Fruit fly (Drosophila melanogaster): Measurements from ENCODE around the gene Arl1.
A peak's percentile ranks its signal among the peaks of the same experiment; 100 is the strongest.

Gene Arl1

DNA sequence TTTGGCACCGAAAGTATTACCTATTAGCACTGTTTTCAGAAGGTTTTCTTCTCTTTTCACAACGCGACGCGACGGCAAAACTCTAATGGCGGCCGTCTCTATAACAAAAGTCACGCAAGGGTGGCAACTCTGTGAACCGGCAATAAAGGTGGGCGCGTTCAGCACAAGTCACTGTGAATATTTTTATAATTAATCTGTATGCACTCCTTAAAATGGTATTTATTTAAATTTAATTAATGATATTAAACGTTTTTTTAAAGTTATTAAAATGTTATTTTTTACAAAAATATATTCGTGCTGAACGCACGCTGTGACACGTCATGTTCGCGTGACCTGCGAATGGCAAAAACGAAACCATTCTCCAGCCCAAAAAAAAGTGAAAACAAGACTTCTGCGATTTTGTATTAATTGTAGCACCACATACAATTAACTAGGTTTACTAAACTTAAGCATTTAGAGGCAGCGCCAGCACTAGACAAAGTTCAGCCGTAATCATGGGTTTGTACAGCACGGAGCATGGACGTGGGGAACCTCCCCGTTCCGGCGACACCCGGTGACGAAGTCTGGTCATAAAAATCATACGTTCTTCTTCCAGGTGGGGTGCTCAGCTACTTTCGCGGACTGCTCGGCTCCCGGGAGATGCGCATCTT lies at the start of gene Arl1, which contains the start of gene brm (continued):
- peak; percentile 90 for TF ChIP-seq Ets21C (GFP tag; optimal IDR thresholded peaks at IDR 0.05)
- TF ChIP-seq fd85E (GFP tag; optimal IDR thresholded peaks at IDR 0.05): peak; percentile 85
- TF ChIP-seq Met (GFP tag; optimal IDR thresholded peaks at IDR 0.05): peak; percentile 94
- no peak for TF ChIP-seq fkh (GFP tag; optimal IDR thresholded peaks at IDR 0.05)
- peak; percentile 92 for TF ChIP-seq Blimp-1 (GFP tag; optimal IDR thresholded peaks at IDR 0.05)
- TF ChIP-seq topi (GFP tag; optimal IDR thresholded peaks at IDR 0.05): peak; percentile 96
- peak; percentile 94 for TF ChIP-seq vri (GFP tag; optimal IDR thresholded peaks at IDR 0.05)
- TF ChIP-seq CG7368 (GFP tag; optimal IDR thresholded peaks at IDR 0.05): peak; percentile 94
- TF ChIP-seq Smox (GFP tag; optimal IDR thresholded peaks at IDR 0.05): peak; percentile 94

DNA sequence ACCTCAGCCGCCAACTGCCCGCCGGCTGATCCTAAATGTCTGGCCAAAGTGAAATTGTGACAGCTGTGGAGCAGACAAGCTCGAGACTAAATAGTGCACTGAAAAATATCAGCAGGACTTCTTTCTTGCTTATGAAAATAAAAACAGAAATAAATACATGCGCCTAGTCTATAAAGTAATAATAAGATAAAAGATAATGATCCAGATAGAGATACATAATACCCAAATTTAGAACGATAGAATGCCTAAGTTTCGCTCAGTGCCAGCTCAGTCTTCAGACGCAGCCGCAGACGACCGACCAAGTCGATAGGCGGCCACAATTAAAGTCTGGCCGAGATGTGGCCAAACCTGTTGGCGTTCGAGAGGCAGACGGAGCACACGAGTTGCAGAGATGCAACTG lies 42.1 kb upstream of the Arl1 start:
- TF ChIP-seq CG32006 (GFP tag; optimal IDR thresholded peaks at IDR 0.05) (peak; percentile 97), CG16779 (tag; optimal IDR thresholded peaks at IDR 0.05) (peak; percentile 71), achi (GFP tag; optimal IDR thresholded peaks at IDR 0.05) (peak; percentile 95), Eip75B (GFP tag; optimal IDR thresholded peaks at IDR 0.05) (peak; percentile 85), Sox102F (GFP tag; optimal IDR thresholded peaks at IDR 0.05) (peak; percentile 91), fd85E (GFP tag; optimal IDR thresholded peaks at IDR 0.05) (peak; percentile 68), CG15336 (GFP tag; IDR thresholded peaks at IDR 0.05) (peak; percentile 98), Hr4 (GFP tag; optimal IDR thresholded peaks at IDR 0.05) (peak; percentile 98), CG8632 (GFP tag; optimal IDR thresholded peaks at IDR 0.05) (peak; percentile 90), topi (GFP tag; optimal IDR thresholded peaks at IDR 0.05) (peak; percentile 92), eg (GFP tag; IDR thresholded peaks at IDR 0.05) (peak; percentile 97), Ets21C (GFP tag; optimal IDR thresholded peaks at IDR 0.05) (peak; percentile 77), net (GFP tag; optimal IDR thresholded peaks at IDR 0.05) (peak; percentile 94), Blimp-1 (GFP tag; optimal IDR thresholded peaks at IDR 0.05) (peak; percentile 83), CG11762 (GFP tag; optimal IDR thresholded peaks at IDR 0.05; ENCODE audit: insufficient read depth) (peak; percentile 86), Sox15 (GFP tag; optimal IDR thresholded peaks at IDR 0.05) (peak; percentile 88), ss (GFP tag; optimal IDR thresholded peaks at IDR 0.05) (peak in 1 of 2 experiments; percentile 82), CG4318 (GFP tag; optimal IDR thresholded peaks at IDR 0.05) (peak; percentile 94), Lpt (GFP tag; optimal IDR thresholded peaks at IDR 0.05) (peak; percentile 95), Sox14 (GFP tag; optimal IDR thresholded peaks at IDR 0.05) (peak; percentile 93), CG8119 (GFP tag; IDR thresholded peaks at IDR 0.05) (peak; percentile 96), fkh (GFP tag; optimal IDR thresholded peaks at IDR 0.05) (no peak), Ets96B (tag; optimal IDR thresholded peaks at IDR 0.05) (peak; percentile 80), CG10669 (GFP tag; optimal IDR thresholded peaks at IDR 0.05) (peak; percentile 85), CG8319 (GFP tag; optimal IDR thresholded peaks at IDR 0.05) (peak; percentile 76), CG31627 (GFP tag; optimal IDR thresholded peaks at IDR 0.05) (peak; percentile 90), svp (GFP tag) (peak; percentile 97), CG9139 (GFP tag; optimal IDR thresholded peaks at IDR 0.05) (peak; percentile 79), Hr38 (GFP tag; optimal IDR thresholded peaks at IDR 0.05) (peak; percentile 31), cyc (GFP tag; optimal IDR thresholded peaks at IDR 0.05) (peak; percentile 92), Eip93F (GFP tag; optimal IDR thresholded peaks at IDR 0.05) (peak; percentile 57), CG6854 (GFP tag; optimal IDR thresholded peaks at IDR 0.05) (no peak), spab (GFP tag; optimal IDR thresholded peaks at IDR 0.05) (peak; percentile 63), CG11902 (GFP tag; optimal IDR thresholded peaks at IDR 0.05) (peak; percentile 77), CG6276 (GFP tag; optimal IDR thresholded peaks at IDR 0.05) (peak; percentile 87), Smox (GFP tag; optimal IDR thresholded peaks at IDR 0.05) (peak; percentile 90), CG34406 (GFP tag; optimal IDR thresholded peaks at IDR 0.05) (peak; percentile 94), pdm3 (GFP tag; optimal IDR thresholded peaks at IDR 0.05) (peak; percentile 94), acj6 (GFP tag; optimal IDR thresholded peaks at IDR 0.05) (peak; percentile 94), vri (GFP tag; optimal IDR thresholded peaks at IDR 0.05) (peak; percentile 75), lz (GFP tag; optimal IDR thresholded peaks at IDR 0.05) (peak; percentile 87), Eip78C (GFP tag) (peak; percentile 98), OdsH (GFP tag; optimal IDR thresholded peaks at IDR 0.05) (peak; percentile 95), fd59A (GFP tag; optimal IDR thresholded peaks at IDR 0.05) (peak; percentile 82), CG10631 (GFP tag; optimal IDR thresholded peaks at IDR 0.05) (peak; percentile 88), CG3032 (tag; optimal IDR thresholded peaks at IDR 0.05) (peak; percentile 87)

Measured in whole organism, prepupa.